Fruit fly (Drosophila melanogaster): ENCODE data around the gene CG34155.

DNA sequence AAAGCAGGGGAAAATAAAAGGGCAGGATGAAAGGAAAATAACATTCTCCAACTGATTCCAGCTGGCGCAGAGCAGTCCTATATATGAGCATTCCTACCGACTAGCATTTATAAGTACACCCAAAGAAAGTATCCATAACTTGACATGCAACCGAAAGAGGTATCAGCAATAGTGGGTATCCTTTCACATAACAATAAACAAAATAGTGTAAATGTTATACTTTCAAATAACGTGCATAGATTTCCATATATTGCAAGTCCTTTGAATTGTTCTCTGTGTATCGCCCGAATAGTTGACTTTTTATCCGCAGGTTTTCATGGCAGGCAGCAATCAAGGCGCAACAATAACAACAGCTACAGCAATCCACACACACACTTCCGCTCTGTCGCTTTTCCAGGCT is 10.0 kb downstream of the CG34155 start:
- TF ChIP-seq psq (GFP tag; optimal IDR thresholded peaks at IDR 0.05) = no peak
- peak; percentile 42; the same call in 1 of the 2 replicates for TF ChIP-seq Rfx (GFP tag; IDR thresholded peaks at IDR 0.05)
- TF ChIP-seq Sox100B (GFP tag; optimal IDR thresholded peaks at IDR 0.05) = no peak
- TF ChIP-seq CG15269 (tag; optimal IDR thresholded peaks at IDR 0.05) = peak; percentile 21
- no peak for TF ChIP-seq bab2 (GFP tag; optimal IDR thresholded peaks at IDR 0.05)

Measured in whole organism, embryonic.